Worm (Caenorhabditis elegans) whole organism, late embryonic: ENCODE results near the gene lron-2.

Source experiments
- ahr-1 ChIP-seq: sonication (generic microtip); optimal IDR thresholded peaks from 2 replicates; lab custom pipeline; 2016; ENCODE audit warnings: missing genetic modification characterization, missing compliant biosample characterization
- fkh-6 ChIP-seq: sonication (generic microtip); optimal IDR thresholded peaks from 2 replicates; lab custom pipeline; 2016; ENCODE audit warnings: missing genetic modification characterization, missing compliant biosample characterization
- nhr-11 ChIP-seq: fragments of 150-350 bp; optimal IDR thresholded peaks from 2 replicates; lab custom pipeline; 2014; ENCODE audit warnings: missing biosample characterization, missing genetic modification characterization
- pros-1 ChIP-seq: fragments of 150-350 bp; optimal IDR thresholded peaks from 2 replicates; lab custom pipeline; 2014; ENCODE audit warnings: missing biosample characterization, missing genetic modification reagents, missing genetic modification characterization

DNA sequence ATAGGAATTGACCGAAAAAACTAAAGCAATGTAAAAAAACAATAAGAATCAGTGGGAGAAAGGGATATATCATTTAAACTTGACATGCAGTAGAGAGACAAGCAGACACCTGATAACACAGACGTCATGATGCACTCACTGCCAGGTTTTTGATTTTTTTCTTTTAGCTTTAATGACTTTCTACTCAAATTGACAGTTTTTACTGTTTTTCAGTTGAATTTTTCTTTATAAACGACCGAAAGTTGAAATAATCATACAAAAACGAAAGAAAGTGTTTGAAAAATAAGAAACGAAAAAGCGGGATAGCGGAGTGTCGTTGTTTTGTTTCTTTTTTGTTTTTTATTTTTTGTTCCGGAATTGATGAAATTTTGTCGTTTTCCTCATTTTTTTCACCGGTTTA lies 46.9 kb upstream of the lron-2 start, which contains the start of gene ucp-4:
- TF ChIP-seq ahr-1 (tag; lab: Kevin White, UChicago) (no peak), pros-1 (no peak), nhr-11 (tag; lab: Kevin White, UChicago) (no peak), fkh-6 (tag; lab: Kevin White, UChicago) (no peak)
